Worm (Caenorhabditis elegans) whole organism, L1 larva: ENCODE results near the gene srd-26.

Experiments
- F16B12.6 ChIP-seq: fragments of 150-350 bp; optimal IDR thresholded peaks from 2 replicates; lab custom pipeline; 2014; ENCODE audit warnings: missing biosample characterization, missing genetic modification characterization
- Y116A8C.19 ChIP-seq: sonication (generic microtip); optimal IDR thresholded peaks from 2 replicates; lab custom pipeline; 2016; ENCODE audit warnings: missing compliant biosample characterization, missing genetic modification characterization, borderline replicate concordance
- aha-1 ChIP-seq: fragments of 150-350 bp; optimal IDR thresholded peaks from 2 replicates; lab custom pipeline; 2014; ENCODE audit warnings: missing biosample characterization, missing genetic modification characterization
- alr-1 ChIP-seq: fragments of 200-800 bp; sonication (Bioruptor generic); optimal IDR thresholded peaks from 2 replicates; lab custom pipeline; 2018; ENCODE audit warnings: borderline replicate concordance, mild to moderate bottlenecking, missing genetic modification characterization, missing compliant biosample characterization
- aly-2 ChIP-seq: fragments of 150-350 bp; optimal IDR thresholded peaks from 2 replicates; lab custom pipeline; 2014; ENCODE audit warnings: missing biosample characterization, missing genetic modification characterization
- blmp-1 ChIP-seq: fragments of 150-350 bp; optimal IDR thresholded peaks from 2 replicates; lab custom pipeline; 2014; ENCODE audit warnings: missing biosample characterization, missing genetic modification characterization
- ceh-63 ChIP-seq: fragments of 200-800 bp; sonication (Bioruptor generic); optimal IDR thresholded peaks from 2 replicates; lab custom pipeline; 2018; ENCODE audit warnings: mild to moderate bottlenecking, missing genetic modification characterization, missing compliant biosample characterization
- ceh-8 ChIP-seq: fragments of 200-800 bp; sonication (Bioruptor generic); optimal IDR thresholded peaks from 2 replicates; lab custom pipeline; 2018; ENCODE audit warnings: mild to moderate bottlenecking, missing genetic modification characterization, moderate library complexity, missing compliant biosample characterization
- ceh-82 ChIP-seq, 3 experiments: fragments of 150-350 bp in 1 of 3; sonication (generic microtip) in 2 of 3; optimal IDR thresholded peaks; 2 replicates each; lab custom pipeline; 2014 to 2017; ENCODE audit warnings: missing biosample characterization in 3 of 3, missing genetic modification characterization in 3 of 3
- ceh-90 ChIP-seq: sonication (generic microtip); optimal IDR thresholded peaks from 2 replicates; lab custom pipeline; 2016; ENCODE audit warnings: missing genetic modification characterization, missing compliant biosample characterization
- dsc-1 ChIP-seq: sonication (generic microtip); optimal IDR thresholded peaks from 2 replicates; lab custom pipeline; 2016; ENCODE audit warnings: mild to moderate bottlenecking, missing genetic modification characterization, missing compliant biosample characterization
- efl-1 ChIP-seq, 4 experiments: fragments of 150-350 bp; optimal IDR thresholded peaks in 3 of 4; peaks in 1 of 4; 1 replicate in 1 of 4; 2 replicates in 3 of 4; lab custom pipeline; 2014; ENCODE audit warnings: missing biosample characterization in 2 of 4, missing genetic modification characterization in 2 of 4, missing genetic modification reagents in 2 of 4
- efl-3 ChIP-seq: fragments of 200-800 bp; sonication (Bioruptor generic); optimal IDR thresholded peaks from 2 replicates; lab custom pipeline; 2018; ENCODE audit warnings: mild to moderate bottlenecking, missing genetic modification characterization, missing compliant biosample characterization
- egl-13 ChIP-seq: sonication (generic microtip); optimal IDR thresholded peaks from 2 replicates; lab custom pipeline; 2016; ENCODE audit warnings: missing genotype, missing genetic modification reagents, missing genetic modification characterization, missing compliant biosample characterization
- elt-3 ChIP-seq, 6 experiments: fragments of 150-350 bp in 1 of 6; sonication (generic microtip); optimal IDR thresholded peaks; 2 replicates each; lab custom pipeline; 2017 to 2018; ENCODE audit warnings: missing biosample characterization in 6 of 6, missing genetic modification characterization in 6 of 6, inconsistent platforms in 1 of 6
- ets-5 ChIP-seq: fragments of 200-800 bp; sonication (Bioruptor generic); IDR thresholded peaks from 2 replicates; pipeline ENCODE4 v1.3.6; 2022; ENCODE audit warnings: missing genetic modification characterization, missing compliant biosample characterization
- fkh-10 ChIP-seq: sonication (generic microtip); optimal IDR thresholded peaks from 2 replicates; lab custom pipeline; 2017; ENCODE audit warnings: missing biosample characterization, missing genetic modification reagents, missing genetic modification characterization
- fkh-8 ChIP-seq: sonication (generic microtip); optimal IDR thresholded peaks from 2 replicates; lab custom pipeline; 2016; ENCODE audit warnings: mild to moderate bottlenecking, missing genetic modification characterization, missing compliant biosample characterization
- fos-1 ChIP-seq: fragments of 150-350 bp; optimal IDR thresholded peaks from 2 replicates; lab custom pipeline; 2014; ENCODE audit warnings: missing biosample characterization, missing genetic modification characterization
- grh-1 ChIP-seq: fragments of 200-800 bp; sonication (Bioruptor generic); IDR thresholded peaks from 2 replicates; pipeline ENCODE4 v1.3.6; 2022; ENCODE audit warnings: missing genetic modification reagents, missing genetic modification characterization, missing compliant biosample characterization
- irx-1 ChIP-seq: sonication (generic microtip); optimal IDR thresholded peaks from 2 replicates; lab custom pipeline; 2016; ENCODE audit warnings: missing genetic modification characterization, missing compliant biosample characterization
- jun-1 ChIP-seq: fragments of 150-350 bp; optimal IDR thresholded peaks from 2 replicates; lab custom pipeline; 2014; ENCODE audit warnings: missing biosample characterization, missing genetic modification reagents, missing genetic modification characterization
- lin-14 ChIP-seq: fragments of 200-800 bp; sonication (Bioruptor generic); optimal IDR thresholded peaks from 2 replicates; lab custom pipeline; 2018; ENCODE audit warnings: mild to moderate bottlenecking, missing genetic modification characterization, moderate library complexity, missing compliant biosample characterization
- lin-15B ChIP-seq: fragments of 150-350 bp; sonication (generic microtip); optimal IDR thresholded peaks from 3 replicates; lab custom pipeline; 2014; ENCODE audit warnings: missing biosample characterization, missing genetic modification characterization
- lin-39 ChIP-seq: fragments of 150-350 bp; optimal IDR thresholded peaks from 2 replicates; lab custom pipeline; 2014; ENCODE audit warnings: missing biosample characterization, missing genetic modification reagents, missing genetic modification characterization
- lsy-2 ChIP-seq, 2 experiments: fragments of 150-350 bp; optimal IDR thresholded peaks; 2 replicates each; lab custom pipeline; 2014; ENCODE audit warnings: missing biosample characterization in 2 of 2, missing genetic modification characterization in 2 of 2
- mdl-1 ChIP-seq, 2 experiments: fragments of 150-350 bp; optimal IDR thresholded peaks; 2 replicates each; lab custom pipeline; 2014 to 2017; ENCODE audit warnings: missing biosample characterization in 2 of 2, missing genetic modification characterization in 2 of 2, inconsistent platforms in 1 of 2
- mef-2 ChIP-seq: fragments of 150-350 bp; optimal IDR thresholded peaks from 2 replicates; lab custom pipeline; 2014; ENCODE audit warnings: missing biosample characterization, missing genetic modification characterization
- mep-1 ChIP-seq: fragments of 150-350 bp; optimal IDR thresholded peaks from 2 replicates; lab custom pipeline; 2014; ENCODE audit warnings: missing biosample characterization, missing genetic modification characterization
- nhr-12 ChIP-seq: sonication (generic microtip); optimal IDR thresholded peaks from 2 replicates; lab custom pipeline; 2017; ENCODE audit warnings: missing biosample characterization, missing genetic modification characterization
- nhr-20 ChIP-seq: sonication (generic microtip); optimal IDR thresholded peaks from 2 replicates; lab custom pipeline; 2016; ENCODE audit warnings: mild to moderate bottlenecking, missing genetic modification characterization, missing compliant biosample characterization
- nhr-28 ChIP-seq: fragments of 150-350 bp; optimal IDR thresholded peaks from 2 replicates; lab custom pipeline; 2014; ENCODE audit warnings: missing biosample characterization, missing genetic modification characterization
- nhr-47 ChIP-seq: sonication (generic microtip); optimal IDR thresholded peaks from 2 replicates; lab custom pipeline; 2016; ENCODE audit warnings: mild to moderate bottlenecking, missing genetic modification characterization, moderate library complexity, missing compliant biosample characterization
- nhr-77 ChIP-seq: fragments of 150-350 bp; optimal IDR thresholded peaks from 2 replicates; lab custom pipeline; 2014; ENCODE audit warnings: missing biosample characterization, missing genetic modification characterization
- nhr-84 ChIP-seq: sonication (generic microtip); optimal IDR thresholded peaks from 2 replicates; lab custom pipeline; 2017; ENCODE audit warnings: missing biosample characterization, missing genetic modification characterization
- nhr-85 ChIP-seq: sonication (generic microtip); peaks from one replicate; lab custom pipeline; 2016; ENCODE audit warnings: missing genetic modification characterization, inconsistent platforms, missing compliant biosample characterization
- nhr-90 ChIP-seq: sonication (generic microtip); optimal IDR thresholded peaks from 2 replicates; lab custom pipeline; 2016; ENCODE audit warnings: mild to moderate bottlenecking, missing genetic modification characterization, missing compliant biosample characterization; ENCODE audit not compliant: poor library complexity
- pag-3 ChIP-seq: sonication (generic microtip); optimal IDR thresholded peaks from 2 replicates; lab custom pipeline; 2017; ENCODE audit warnings: missing genetic modification characterization, mild to moderate bottlenecking, missing compliant biosample characterization, antibody characterized with exemption, borderline replicate concordance; ENCODE audit not compliant: insufficient read depth
- pax-3 ChIP-seq: fragments of 200-800 bp; sonication (Bioruptor generic); optimal IDR thresholded peaks from 2 replicates; lab custom pipeline; 2018; ENCODE audit warnings: mild to moderate bottlenecking, missing genetic modification characterization, moderate library complexity, missing compliant biosample characterization
- rnt-1 ChIP-seq: sonication (generic microtip); optimal IDR thresholded peaks from 2 replicates; lab custom pipeline; 2016; ENCODE audit warnings: mild to moderate bottlenecking, missing genetic modification characterization, moderate library complexity, missing compliant biosample characterization
- skn-1 ChIP-seq: fragments of 150-350 bp; optimal IDR thresholded peaks from 2 replicates; lab custom pipeline; 2014; ENCODE audit warnings: missing biosample characterization, missing genetic modification characterization
- snpc-4 ChIP-seq: fragments of 150-350 bp; optimal IDR thresholded peaks from 2 replicates; lab custom pipeline; 2014; ENCODE audit warnings: missing biosample characterization, missing genetic modification characterization
- snu-23 ChIP-seq: sonication (generic microtip); optimal IDR thresholded peaks from 2 replicates; lab custom pipeline; 2016; ENCODE audit warnings: missing genetic modification characterization, missing compliant biosample characterization
- sox-4 ChIP-seq: sonication (generic microtip); optimal IDR thresholded peaks from 2 replicates; lab custom pipeline; 2016; ENCODE audit warnings: missing genetic modification characterization, missing compliant biosample characterization
- tbx-2 ChIP-seq: sonication (generic microtip); optimal IDR thresholded peaks from 2 replicates; lab custom pipeline; 2016; ENCODE audit warnings: missing genetic modification characterization, missing compliant biosample characterization
- tlp-1 ChIP-seq: fragments of 150-350 bp; optimal IDR thresholded peaks from 2 replicates; lab custom pipeline; 2014; ENCODE audit warnings: missing biosample characterization, missing genetic modification characterization
- unc-130 ChIP-seq: fragments of 150-350 bp; optimal IDR thresholded peaks from 2 replicates; lab custom pipeline; 2017; ENCODE audit warnings: missing biosample characterization, missing genetic modification characterization, inconsistent platforms
- unc-30 ChIP-seq: sonication (generic microtip); optimal IDR thresholded peaks from 2 replicates; lab custom pipeline; 2017; ENCODE audit warnings: missing biosample characterization, missing genetic modification characterization
- unc-62 ChIP-seq: fragments of 150-350 bp; optimal IDR thresholded peaks from 2 replicates; lab custom pipeline; 2014; ENCODE audit warnings: missing biosample characterization, missing genetic modification reagents, missing genetic modification characterization
- unc-86 ChIP-seq: sonication (generic microtip); optimal IDR thresholded peaks from 2 replicates; lab custom pipeline; 2016; ENCODE audit warnings: missing genetic modification characterization, missing compliant biosample characterization
- vab-15 ChIP-seq: sonication (generic microtip); optimal IDR thresholded peaks from 2 replicates; lab custom pipeline; 2017; ENCODE audit warnings: missing genotype, mild to moderate bottlenecking, missing genetic modification characterization, missing compliant biosample characterization
- zip-4 ChIP-seq: fragments of 200-800 bp; sonication (Bioruptor generic); optimal IDR thresholded peaks from 2 replicates; lab custom pipeline; 2018; ENCODE audit warnings: mild to moderate bottlenecking, missing genetic modification characterization, moderate library complexity, missing compliant biosample characterization
- ztf-11 ChIP-seq, 2 experiments: sonication (generic microtip); optimal IDR thresholded peaks; 2 replicates each; lab custom pipeline; 2016 to 2017; ENCODE audit warnings: missing genetic modification characterization in 2 of 2, missing biosample characterization in 1 of 2, missing compliant biosample characterization in 1 of 2
- ztf-4 ChIP-seq: fragments of 150-350 bp; optimal IDR thresholded peaks from 2 replicates; lab custom pipeline; 2014; ENCODE audit warnings: missing biosample characterization, missing genetic modification characterization

srd-26 gene

ce11 chrV:14153615-14154014 lies 9.2 kb downstream of the srd-26 start:
- TF ChIP-seq nhr-28 (tag; lab: Kevin White, UChicago) (no peak), egl-13 (tag; lab: Kevin White, UChicago) (no peak), lin-39 (tag; lab: Kevin White, UChicago) (no peak), Y116A8C.19 (no peak), mep-1 (tag; lab: Kevin White, UChicago) (no peak), ceh-63 (GFP tag; lab: Kevin White, UChicago) (no peak), unc-62 (GFP tag; lab: Kevin White, UChicago) (no peak), ceh-90 (tag; lab: Kevin White, UChicago) (no peak), snu-23 (GFP tag; lab: Kevin White, UChicago) (peak; percentile 7), lsy-2 (tag; optimal IDR thresholded peaks at IDR 0.05; lab: Kevin White, UChicago) (no peak), efl-3 (GFP tag; lab: Kevin White, UChicago) (no peak), aha-1 (no peak), blmp-1 (tag; lab: Kevin White, UChicago) (no peak), ztf-11 (tag; optimal IDR thresholded peaks at IDR 0.05; lab: Kevin White, UChicago) (no peak), fkh-10 (GFP tag; lab: Kevin White, UChicago) (no peak), nhr-47 (no peak), ets-5 (GFP tag; lab: Robert Waterston, UW) (no peak), lin-15B (tag; lab: Kevin White, UChicago) (no peak), grh-1 (GFP tag; lab: Robert Waterston, UW) (no peak), snpc-4 (tag; lab: Kevin White, UChicago) (no peak), efl-1 (optimal IDR thresholded peaks at IDR 0.05; lab: Kevin White, UChicago) (peak in 1 of 2 experiments; percentile 7), efl-1 (GFP tag; optimal IDR thresholded peaks at IDR 0.05 in 1 of 2; lab: Kevin White, UChicago) (peak in 1 of 2 experiments; percentile 3), unc-30 (tag; lab: Kevin White, UChicago) (no peak), ceh-8 (GFP tag; lab: Kevin White, UChicago) (no peak), lin-14 (GFP tag; lab: Kevin White, UChicago) (peak; percentile 66), ceh-82 (tag; optimal IDR thresholded peaks at IDR 0.05; lab: Kevin White, UChicago) (no peak), skn-1 (tag; lab: Kevin White, UChicago) (no peak), nhr-20 (tag; lab: Kevin White, UChicago) (peak; percentile 12), nhr-84 (no peak), nhr-85 (no peak), unc-86 (no peak), dsc-1 (tag; lab: Kevin White, UChicago) (peak; percentile 72), fkh-8 (tag; lab: Kevin White, UChicago) (no peak), mef-2 (tag; lab: Kevin White, UChicago) (no peak), elt-3 (tag; optimal IDR thresholded peaks at IDR 0.05; lab: Kevin White, UChicago) (no peak), fos-1 (tag; lab: Kevin White, UChicago) (no peak), F16B12.6 (tag; lab: Kevin White, UChicago) (no peak), zip-4 (GFP tag; lab: Kevin White, UChicago) (no peak), tbx-2 (tag; lab: Kevin White, UChicago) (peak; percentile 14), rnt-1 (tag; lab: Kevin White, UChicago) (peak; percentile 23), vab-15 (tag; lab: Kevin White, UChicago) (no peak), sox-4 (no peak), mdl-1 (tag; optimal IDR thresholded peaks at IDR 0.05; lab: Kevin White, UChicago) (no peak), nhr-90 (tag; lab: Kevin White, UChicago) (no peak), irx-1 (peak; percentile 36), tlp-1 (tag; lab: Kevin White, UChicago) (no peak), nhr-77 (tag; lab: Kevin White, UChicago) (no peak), unc-130 (tag; lab: Kevin White, UChicago) (no peak), jun-1 (tag; lab: Kevin White, UChicago) (no peak), ztf-4 (tag; lab: Kevin White, UChicago) (no peak), pax-3 (tag; lab: Kevin White, UChicago) (no peak), aly-2 (tag; lab: Kevin White, UChicago) (no peak), alr-1 (no peak), nhr-12 (tag; lab: Kevin White, UChicago) (no peak), pag-3 (tag; lab: Kevin White, UChicago) (no peak)
